Worm (Caenorhabditis elegans): Measurements from ENCODE around the gene phlp-2.

- no peak for TF ChIP-seq lin-39 (tag; optimal IDR thresholded peaks at IDR 0.05)
- no peak for TF ChIP-seq mml-1 (tag; optimal IDR thresholded peaks at IDR 0.05)
- TF ChIP-seq nhr-43 (tag; optimal IDR thresholded peaks at IDR 0.05; ENCODE audit: poor library complexity, severe bottlenecking): no peak
These were observed 5.2 kb upstream of the phlp-2 start, which contains the start of the genes pelo-1 and R74.7 for ce11 chrIII:4204072-4204471.
